Worm (Caenorhabditis elegans) whole organism, young adult: ENCODE data around the gene nhr-41.

Source experiments
- B0019.2 ChIP-seq: fragments of 200-800 bp; sonication (Bioruptor generic); conservative IDR thresholded peaks from 2 replicates; pipeline ENCODE4 v1.3.6; 2022; ENCODE audit warnings: missing genetic modification reagents, missing genetic modification characterization, missing compliant biosample characterization
- B0336.3 ChIP-seq: fragments of 200-800 bp; sonication (Bioruptor generic); IDR thresholded peaks from 2 replicates; pipeline ENCODE4 v1.3.6; 2022; ENCODE audit warnings: missing genetic modification characterization, missing compliant biosample characterization
- C06A6.2 ChIP-seq: fragments of 200-800 bp; sonication (Bioruptor generic); conservative IDR thresholded peaks from 2 replicates; pipeline ENCODE4 v1.3.6; 2022; ENCODE audit warnings: missing genetic modification characterization, missing compliant biosample characterization
- F22D6.2 ChIP-seq: sonication (generic microtip); optimal IDR thresholded peaks from 2 replicates; lab custom pipeline; 2016; ENCODE audit warnings: mild to moderate bottlenecking, missing genetic modification characterization, missing compliant biosample characterization
- F23B12.7 ChIP-seq: sonication (generic microtip); optimal IDR thresholded peaks from 2 replicates; lab custom pipeline; 2017; ENCODE audit warnings: missing genetic modification characterization, mild to moderate bottlenecking, missing compliant biosample characterization, antibody characterized with exemption, moderate library complexity; ENCODE audit not compliant: insufficient read depth
- F37B4.10 ChIP-seq: fragments of 200-800 bp; sonication (Bioruptor generic); IDR thresholded peaks from 2 replicates; pipeline ENCODE4 v1.3.6; 2022; ENCODE audit warnings: missing genetic modification characterization, missing compliant biosample characterization
- F49E8.2 ChIP-seq: sonication (generic microtip); optimal IDR thresholded peaks from 3 replicates; lab custom pipeline; 2017; ENCODE audit warnings: missing genetic modification characterization, mild to moderate bottlenecking, missing compliant biosample characterization, antibody characterized with exemption, moderate library complexity; ENCODE audit not compliant: insufficient read depth
- F52B5.7 ChIP-seq: sonication (generic microtip); optimal IDR thresholded peaks from 2 replicates; lab custom pipeline; 2016; ENCODE audit warnings: mild to moderate bottlenecking, missing genetic modification characterization, missing compliant biosample characterization
- F55B11.4 ChIP-seq: sonication (generic microtip); optimal IDR thresholded peaks from 2 replicates; lab custom pipeline; 2016; ENCODE audit warnings: missing compliant biosample characterization, missing genetic modification characterization, borderline replicate concordance; ENCODE audit not compliant: insufficient read depth
- K11D2.4 ChIP-seq: fragments of 200-800 bp; sonication (Bioruptor generic); IDR thresholded peaks from 2 replicates; pipeline ENCODE4 v1.3.6; 2022; ENCODE audit warnings: missing genetic modification reagents, missing genetic modification characterization, missing compliant biosample characterization
- Y79H2A.3 ChIP-seq: fragments of 200-800 bp; sonication (Bioruptor generic); conservative IDR thresholded peaks from 2 replicates; pipeline ENCODE4 v1.3.6; 2022; ENCODE audit warnings: missing genetic modification reagents, missing genetic modification characterization, missing compliant biosample characterization
- ZK185.1 ChIP-seq: sonication (generic microtip); optimal IDR thresholded peaks from 2 replicates; lab custom pipeline; 2016; ENCODE audit warnings: mild to moderate bottlenecking, missing genetic modification characterization, missing compliant biosample characterization; ENCODE audit not compliant: poor library complexity, severe bottlenecking
- akir-1 ChIP-seq: fragments of 200-800 bp; sonication (Bioruptor generic); optimal IDR thresholded peaks from 2 replicates; lab custom pipeline; 2018; ENCODE audit warnings: mild to moderate bottlenecking, missing genetic modification characterization, moderate library complexity, missing compliant biosample characterization
- cebp-2 ChIP-seq: fragments of 200-800 bp; sonication (Bioruptor generic); IDR thresholded peaks from 2 replicates; pipeline ENCODE4 v1.3.6; 2022; ENCODE audit warnings: missing genetic modification characterization, missing compliant biosample characterization
- die-1 ChIP-seq: sonication (generic microtip); optimal IDR thresholded peaks from 2 replicates; lab custom pipeline; 2016; ENCODE audit warnings: missing genotype, mild to moderate bottlenecking, missing genetic modification characterization, missing compliant biosample characterization
- dox-1 ChIP-seq: fragments of 200-800 bp; sonication (Bioruptor generic); IDR thresholded peaks from 2 replicates; pipeline ENCODE4 v1.3.6; 2022; ENCODE audit warnings: missing genetic modification reagents, missing genetic modification characterization, missing compliant biosample characterization
- egl-18 ChIP-seq: fragments of 200-800 bp; sonication (Bioruptor generic); IDR thresholded peaks from 2 replicates; pipeline ENCODE4 v1.3.6; 2022; ENCODE audit warnings: missing genetic modification reagents, missing genetic modification characterization, missing compliant biosample characterization
- egl-44 ChIP-seq: fragments of 200-800 bp; sonication (Bioruptor generic); IDR thresholded peaks from 2 replicates; pipeline ENCODE4 v1.3.6; 2022; ENCODE audit warnings: missing genetic modification reagents, missing genetic modification characterization, missing compliant biosample characterization
- ekl-4 ChIP-seq: fragments of 200-800 bp; sonication (Bioruptor generic); IDR thresholded peaks from 2 replicates; pipeline ENCODE4 v1.3.6; 2022; ENCODE audit warnings: missing genetic modification reagents, missing genetic modification characterization, missing compliant biosample characterization
- fkh-3 ChIP-seq: sonication (generic microtip); optimal IDR thresholded peaks from 2 replicates; lab custom pipeline; 2016; ENCODE audit warnings: mild to moderate bottlenecking, missing genetic modification characterization, missing compliant biosample characterization
- gei-17 ChIP-seq: fragments of 200-800 bp; sonication (Bioruptor generic); optimal IDR thresholded peaks from 2 replicates; lab custom pipeline; 2018; ENCODE audit warnings: mild to moderate bottlenecking, missing genetic modification characterization, missing compliant biosample characterization
- hmg-20 ChIP-seq: fragments of 200-800 bp; sonication (Bioruptor generic); IDR thresholded peaks from 2 replicates; pipeline ENCODE4 v1.3.6; 2022; ENCODE audit warnings: missing genetic modification reagents, missing genetic modification characterization, missing compliant biosample characterization
- hrde-1 ChIP-seq: sonication (generic microtip); optimal IDR thresholded peaks from 2 replicates; lab custom pipeline; 2016; ENCODE audit warnings: missing genetic modification characterization, mild to moderate bottlenecking, missing compliant biosample characterization, moderate library complexity, missing genotype, missing genetic modification reagents, borderline replicate concordance
- hsf-1 ChIP-seq: fragments of 200-800 bp; sonication (Bioruptor generic); IDR thresholded peaks from 2 replicates; pipeline ENCODE4 v1.3.6; 2022; ENCODE audit warnings: missing genetic modification reagents, missing genetic modification characterization, missing compliant biosample characterization
- lin-35 ChIP-seq, 3 experiments: fragments of 150-350 bp in 2 of 3; sonication (generic microtip) in 1 of 3; optimal IDR thresholded peaks; 2 replicates each; lab custom pipeline; 2014 to 2018; ENCODE audit warnings: missing biosample characterization in 3 of 3, missing genetic modification characterization in 3 of 3, missing genetic modification reagents in 3 of 3
- lir-1 ChIP-seq: fragments of 200-800 bp; sonication (Bioruptor generic); conservative IDR thresholded peaks from 2 replicates; pipeline ENCODE4 v1.3.6; 2022; ENCODE audit warnings: missing genetic modification reagents, missing genetic modification characterization, missing compliant biosample characterization
- madf-8 ChIP-seq: fragments of 200-800 bp; sonication (Bioruptor generic); conservative IDR thresholded peaks from 2 replicates; pipeline ENCODE4 v1.3.6; 2022; ENCODE audit warnings: missing genetic modification reagents, missing genetic modification characterization, missing compliant biosample characterization
- mcd-1 ChIP-seq: fragments of 200-800 bp; sonication (Bioruptor generic); IDR thresholded peaks from 2 replicates; pipeline ENCODE4 v1.3.6; 2022; ENCODE audit warnings: missing genetic modification reagents, missing genetic modification characterization, missing compliant biosample characterization
- mes-4 ChIP-seq: sonication (generic microtip); optimal IDR thresholded peaks from 2 replicates; lab custom pipeline; 2016; ENCODE audit warnings: missing genotype, missing genetic modification characterization, missing compliant biosample characterization
- nfyb-1 ChIP-seq: fragments of 200-800 bp; sonication (Bioruptor generic); IDR thresholded peaks from 2 replicates; pipeline ENCODE4 v1.3.6; 2022; ENCODE audit warnings: missing genetic modification reagents, missing genetic modification characterization, missing compliant biosample characterization
- nhr-120 ChIP-seq: fragments of 200-800 bp; sonication (Bioruptor generic); IDR thresholded peaks from 2 replicates; pipeline ENCODE4 v1.3.6; 2022; ENCODE audit warnings: missing genetic modification characterization, missing compliant biosample characterization
- nhr-90 ChIP-seq: sonication (generic microtip); optimal IDR thresholded peaks from 2 replicates; lab custom pipeline; 2016; ENCODE audit warnings: missing genotype, mild to moderate bottlenecking, missing genetic modification characterization, missing compliant biosample characterization
- rpc-1 ChIP-seq, 2 experiments: fragments of 150-350 bp in 1 of 2; sonication (generic microtip) in 1 of 2; optimal IDR thresholded peaks; 2 replicates each; lab custom pipeline; 2014 to 2018; ENCODE audit warnings: missing biosample characterization in 1 of 2, missing genetic modification characterization in 1 of 2, missing genetic modification reagents in 1 of 2, missing genotype in 1 of 2
- snpc-1.1 ChIP-seq: sonication (generic microtip); optimal IDR thresholded peaks from 2 replicates; lab custom pipeline; 2017; ENCODE audit warnings: missing genetic modification characterization, mild to moderate bottlenecking, missing compliant biosample characterization, antibody characterized with exemption, moderate library complexity, missing genotype, missing genetic modification reagents; ENCODE audit not compliant: insufficient read depth
- snpc-3.4 ChIP-seq: sonication (generic microtip); optimal IDR thresholded peaks from 2 replicates; lab custom pipeline; 2017; ENCODE audit warnings: missing genetic modification characterization, mild to moderate bottlenecking, missing compliant biosample characterization, antibody characterized with exemption, moderate library complexity, missing genotype, missing genetic modification reagents
- snpc-4 ChIP-seq, 5 experiments: fragments of 150-350 bp in 1 of 5; sonication (generic microtip) in 4 of 5; optimal IDR thresholded peaks; 2 replicates each; lab custom pipeline; 2014 to 2018; ENCODE audit warnings: missing genetic modification characterization in 5 of 5, missing biosample characterization in 3 of 5, antibody characterized with exemption in 2 of 5, mild to moderate bottlenecking in 2 of 5, missing compliant biosample characterization in 2 of 5, missing genotype in 2 of 5, moderate library complexity in 2 of 5, missing genetic modification reagents in 1 of 5
- sptf-2 ChIP-seq: fragments of 200-800 bp; sonication (Bioruptor generic); optimal IDR thresholded peaks from 2 replicates; lab custom pipeline; 2018; ENCODE audit warnings: mild to moderate bottlenecking, missing genetic modification characterization, missing compliant biosample characterization
- tbp1 ChIP-seq: fragments of 200-800 bp; sonication (Bioruptor generic); optimal IDR thresholded peaks from 2 replicates; lab custom pipeline; 2018; ENCODE audit warnings: mild to moderate bottlenecking, missing genetic modification characterization, missing compliant biosample characterization
- tbx-9 ChIP-seq: sonication (generic microtip); optimal IDR thresholded peaks from 2 replicates; lab custom pipeline; 2016; ENCODE audit warnings: borderline replicate concordance, missing genetic modification characterization, inconsistent platforms, missing compliant biosample characterization
- tlf-1 ChIP-seq: fragments of 200-800 bp; sonication (Bioruptor generic); optimal IDR thresholded peaks from 2 replicates; lab custom pipeline; 2018; ENCODE audit warnings: mild to moderate bottlenecking, missing genetic modification characterization, missing compliant biosample characterization
- xnd-1 ChIP-seq: sonication (generic microtip); optimal IDR thresholded peaks from 2 replicates; lab custom pipeline; 2016; ENCODE audit warnings: missing genotype, missing genetic modification reagents, missing genetic modification characterization, missing compliant biosample characterization
- zfh-2 ChIP-seq: fragments of 200-800 bp; sonication (Bioruptor generic); conservative IDR thresholded peaks from 2 replicates; pipeline ENCODE4 v1.3.6; 2022; ENCODE audit warnings: missing genetic modification reagents, missing genetic modification characterization, missing compliant biosample characterization
- zim-3 ChIP-seq: sonication (generic microtip); optimal IDR thresholded peaks from 2 replicates; lab custom pipeline; 2017; ENCODE audit warnings: mild to moderate bottlenecking, missing genetic modification characterization, moderate library complexity, missing compliant biosample characterization
- ztf-18 ChIP-seq: sonication (generic microtip); optimal IDR thresholded peaks from 2 replicates; lab custom pipeline; 2016; ENCODE audit warnings: missing genotype, mild to moderate bottlenecking, missing genetic modification characterization, missing compliant biosample characterization
- ztf-25 ChIP-seq: fragments of 200-800 bp; sonication (Bioruptor generic); IDR thresholded peaks from 2 replicates; pipeline ENCODE4 v1.3.6; 2022; ENCODE audit warnings: missing genetic modification reagents, missing genetic modification characterization, missing compliant biosample characterization

nhr-41 gene

ce11 chrIV:1419795-1420509, 33.9 kb downstream of the nhr-41 start, which contains the start of gene Y77E11A.7 (continued):
- TF ChIP-seq tbx-9 (tag; lab: Kevin White, UChicago) (no peak), F37B4.10 (GFP tag; lab: Robert Waterston, UW) (no peak), nfyb-1 (GFP tag; lab: Robert Waterston, UW) (peak; percentile 67; the same call in 1 of the 2 replicates), snpc-3.4 (peak; percentile 14), Y79H2A.3 (no peak), B0336.3 (GFP tag; lab: Robert Waterston, UW) (peak; percentile 71), rpc-1 (optimal IDR thresholded peaks at IDR 0.05; lab: Kevin White, UChicago) (no peak), rpc-1 (tag; optimal IDR thresholded peaks at IDR 0.05; lab: Kevin White, UChicago) (no peak), F49E8.2 (peak; percentile 53), F55B11.4 (tag; lab: Kevin White, UChicago) (no peak), die-1 (tag; lab: Kevin White, UChicago) (no peak), mcd-1 (peak; percentile 93), hrde-1 (no peak), lin-35 (GFP tag; optimal IDR thresholded peaks at IDR 0.05; lab: Kevin White, UChicago) (peak in 1 of 3 experiments; percentile 82), ztf-25 (GFP tag; lab: Robert Waterston, UW) (0 out of 2 replicates have a peak, but pooled peaks have one; percentile 40), F23B12.7 (peak; percentile 52), B0019.2 (GFP tag; lab: Robert Waterston, UW) (no peak), nhr-120 (GFP tag; lab: Robert Waterston, UW) (no peak), lir-1 (peak; percentile 42; the same call in 1 of the 2 replicates), F52B5.7 (tag; lab: Kevin White, UChicago) (no peak), sptf-2 (GFP tag; lab: Kevin White, UChicago) (peak; percentile 58), xnd-1 (peak; percentile 92), egl-18 (GFP tag; lab: Robert Waterston, UW) (no peak), akir-1 (no peak), cebp-2 (GFP tag; lab: Robert Waterston, UW) (no peak), K11D2.4 (GFP tag; lab: Robert Waterston, UW) (peak; percentile 61; the same call in 1 of the 2 replicates), nhr-90 (tag; lab: Kevin White, UChicago) (no peak), gei-17 (GFP tag; lab: Kevin White, UChicago) (peak; percentile 4), hsf-1 (GFP tag; lab: Robert Waterston, UW) (no peak), dox-1 (peak; percentile 94), ZK185.1 (tag; lab: Kevin White, UChicago) (no peak), mes-4 (no peak), C06A6.2 (GFP tag; lab: Robert Waterston, UW) (no peak), zfh-2 (GFP tag; lab: Robert Waterston, UW) (peak; percentile 98), ekl-4 (GFP tag; lab: Robert Waterston, UW) (peak; percentile 50; the same call in 1 of the 2 replicates), hmg-20 (GFP tag; lab: Robert Waterston, UW) (no peak), egl-44 (GFP tag; lab: Robert Waterston, UW) (no peak), fkh-3 (tag; lab: Kevin White, UChicago) (no peak), snpc-4 (GFP tag; optimal IDR thresholded peaks at IDR 0.05; lab: Kevin White, UChicago) (no peak), snpc-4 (tag; optimal IDR thresholded peaks at IDR 0.05; lab: Kevin White, UChicago) (peak in 2 of 4 experiments; percentile 42 to 57), snpc-1.1 (tag; lab: Kevin White, UChicago) (no peak), ztf-18 (tag; lab: Kevin White, UChicago) (peak; percentile 68), zim-3 (tag; lab: Kevin White, UChicago) (no peak), tlf-1 (GFP tag; lab: Kevin White, UChicago) (no peak), tbp1 (GFP tag; lab: Kevin White, UChicago) (peak; percentile 1), F22D6.2 (no peak), madf-8 (peak; percentile 88)
